Worm (Caenorhabditis elegans): ENCODE data around the gene W03A5.2.

DNA sequence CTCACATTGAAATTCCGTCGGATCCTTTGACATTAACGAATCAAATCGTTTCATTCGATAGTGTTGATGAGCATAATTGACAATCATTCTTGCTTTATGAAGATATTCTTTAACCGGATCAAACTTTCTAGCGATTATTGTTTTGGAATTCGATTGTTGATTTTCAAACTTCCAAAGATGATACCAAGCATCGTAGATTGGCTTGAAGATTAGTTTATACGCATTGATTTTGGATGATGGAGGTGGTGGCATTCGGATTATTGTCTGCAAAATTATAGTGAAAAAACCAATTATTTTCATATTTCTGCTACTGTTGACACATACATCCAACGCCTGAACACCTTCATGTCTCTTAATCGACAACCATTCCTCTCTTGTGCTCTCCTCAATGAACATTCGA lies 17.7 kb upstream of the W03A5.2 start:
- TF ChIP-seq nhr-67 (tag; optimal IDR thresholded peaks at IDR 0.05) (no peak), lin-15B (tag; optimal IDR thresholded peaks at IDR 0.05) (no peak), nhr-237 (tag; optimal IDR thresholded peaks at IDR 0.05) (no peak), elt-2 (tag; optimal IDR thresholded peaks at IDR 0.05) (no peak), tbx-2 (tag; optimal IDR thresholded peaks at IDR 0.05) (no peak), unc-39 (tag; optimal IDR thresholded peaks at IDR 0.05) (no peak), unc-62 (GFP tag; optimal IDR thresholded peaks at IDR 0.05) (no peak), ztf-11 (tag; optimal IDR thresholded peaks at IDR 0.05) (no peak), R02D3.7 (tag; optimal IDR thresholded peaks at IDR 0.05) (no peak), fkh-10 (GFP tag; optimal IDR thresholded peaks at IDR 0.05) (no peak), aly-2 (tag; optimal IDR thresholded peaks at IDR 0.05) (no peak), hmg-11 (tag; optimal IDR thresholded peaks at IDR 0.05) (no peak), ama-1 (optimal IDR thresholded peaks at IDR 0.05) (no peak)

Data from whole organism, L3 larva.